Worm (Caenorhabditis elegans): Measurements from ENCODE around the gene srt-73.

ce11 chrIV:7849235-7849634 lies 29.9 kb upstream of the srt-73 start:
- TF ChIP-seq ztf-29 (GFP tag; IDR thresholded peaks at IDR 0.05) (no peak), med-1 (GFP tag; optimal IDR thresholded peaks at IDR 0.05; ENCODE audit: insufficient read depth) (no peak), flt-1 (GFP tag; IDR thresholded peaks at IDR 0.05) (no peak), tab-1 (GFP tag; IDR thresholded peaks at IDR 0.05) (no peak), T22C8.4 (GFP tag; IDR thresholded peaks at IDR 0.05) (no peak), ztf-23 (GFP tag; IDR thresholded peaks at IDR 0.05) (no peak), ref-1 (GFP tag; conservative IDR thresholded peaks at IDR 0.05) (no peak), cog-1 (tag; optimal IDR thresholded peaks at IDR 0.05) (no peak), klf-2 (GFP tag; conservative IDR thresholded peaks at IDR 0.05) (no peak)

All from whole organism, midembryonic.